Fruit fly (Drosophila melanogaster) S2 (cell line): Measurements from ENCODE around the gene AstA-R1.

Experiments
- CG8478 ChIP-seq: fragments of >200 bp; optimal IDR thresholded peaks from 2 replicates; lab custom pipeline; 2018
- CTCF ChIP-seq, 2 experiments: fragments of >200 bp; optimal IDR thresholded peaks; 2 replicates each; lab custom pipeline; 2018

DNA sequence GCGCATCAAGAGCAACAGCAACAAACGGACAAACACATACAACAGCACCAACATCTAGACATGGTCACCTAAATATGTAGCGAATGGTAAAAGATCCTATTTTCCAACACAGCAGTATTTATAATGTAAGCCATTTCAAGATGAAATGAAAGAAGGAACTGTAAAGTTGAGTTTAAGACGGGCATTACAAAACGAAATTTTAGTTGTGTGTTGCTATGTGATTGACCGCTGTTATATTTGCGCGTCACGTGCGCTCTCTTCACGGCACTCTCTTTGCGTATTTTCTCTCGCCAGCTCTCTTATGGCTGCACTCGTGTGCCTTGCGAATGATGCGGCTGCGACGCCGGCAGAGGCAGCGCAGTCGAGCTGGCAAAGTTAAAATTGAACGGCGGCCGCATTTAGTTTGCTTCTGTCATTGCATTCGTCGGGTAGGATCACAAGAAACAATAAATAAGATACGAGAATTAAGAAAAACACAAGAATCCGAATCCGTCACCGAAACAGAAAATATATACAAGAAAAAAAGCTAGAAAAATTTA is 113.6 kb downstream of the AstA-R1 start:
- TF ChIP-seq CG8478 (lab: Kevin White, UChicago): no peak
- no peak for TF ChIP-seq CTCF (optimal IDR thresholded peaks at IDR 0.05; lab: Kevin White, UChicago)
